Worm (Caenorhabditis elegans) whole organism, young adult: ENCODE results near the gene ras-2.

Experiments
- F39B2.1 ChIP-seq: fragments of 200-800 bp; sonication (Bioruptor generic); IDR thresholded peaks from 2 replicates; pipeline ENCODE4 v1.3.6; 2022; ENCODE audit warnings: missing genetic modification reagents, missing genetic modification characterization, missing compliant biosample characterization
- K11D2.4 ChIP-seq: fragments of 200-800 bp; sonication (Bioruptor generic); IDR thresholded peaks from 2 replicates; pipeline ENCODE4 v1.3.6; 2022; ENCODE audit warnings: missing genetic modification reagents, missing genetic modification characterization, missing compliant biosample characterization
- K12H6.12 ChIP-seq: fragments of 200-800 bp; sonication (Bioruptor generic); optimal IDR thresholded peaks from 2 replicates; lab custom pipeline; 2018; ENCODE audit warnings: mild to moderate bottlenecking, missing genetic modification characterization, missing compliant biosample characterization
- Y67H2A.10 ChIP-seq: fragments of 200-800 bp; sonication (Bioruptor generic); conservative IDR thresholded peaks from 2 replicates; pipeline ENCODE4 v1.3.6; 2022; ENCODE audit warnings: missing genetic modification reagents, missing genetic modification characterization, missing compliant biosample characterization
- attf-5 ChIP-seq: fragments of 200-800 bp; sonication (Bioruptor generic); optimal IDR thresholded peaks from 2 replicates; lab custom pipeline; 2018; ENCODE audit warnings: mild to moderate bottlenecking, missing genetic modification characterization, missing compliant biosample characterization
- ccch-3 ChIP-seq: fragments of 200-800 bp; sonication (Bioruptor generic); optimal IDR thresholded peaks from 2 replicates; lab custom pipeline; 2018; ENCODE audit warnings: mild to moderate bottlenecking, missing genetic modification characterization, missing compliant biosample characterization
- cebp-1 ChIP-seq, 2 experiments: fragments of 200-800 bp in 1 of 2; sonication (Bioruptor generic) in 1 of 2; sonication (generic microtip) in 1 of 2; IDR thresholded peaks in 1 of 2; optimal IDR thresholded peaks in 1 of 2; 2 replicates each; pipeline versions ENCODE4 v1.3.6 to Lab custom; 2017 to 2022; ENCODE audit warnings: missing compliant biosample characterization in 2 of 2, missing genetic modification characterization in 2 of 2, mild to moderate bottlenecking in 1 of 2, missing genetic modification reagents in 1 of 2, moderate library complexity in 1 of 2
- cebp-2 ChIP-seq: fragments of 200-800 bp; sonication (Bioruptor generic); IDR thresholded peaks from 2 replicates; pipeline ENCODE4 v1.3.6; 2022; ENCODE audit warnings: missing genetic modification characterization, missing compliant biosample characterization
- ceh-27 ChIP-seq: fragments of 200-800 bp; sonication (Bioruptor generic); optimal IDR thresholded peaks from 2 replicates; lab custom pipeline; 2018; ENCODE audit warnings: mild to moderate bottlenecking, missing genetic modification characterization, moderate library complexity, missing compliant biosample characterization
- ceh-58 ChIP-seq: fragments of 200-800 bp; sonication (Bioruptor generic); IDR thresholded peaks from 2 replicates; pipeline ENCODE4 v1.3.6; 2022; ENCODE audit warnings: missing genetic modification characterization, missing compliant biosample characterization
- dox-1 ChIP-seq: fragments of 200-800 bp; sonication (Bioruptor generic); IDR thresholded peaks from 2 replicates; pipeline ENCODE4 v1.3.6; 2022; ENCODE audit warnings: missing genetic modification reagents, missing genetic modification characterization, missing compliant biosample characterization
- egrh-3 ChIP-seq: fragments of 200-800 bp; sonication (Bioruptor generic); IDR thresholded peaks from 2 replicates; pipeline ENCODE4 v1.3.6; 2022; ENCODE audit warnings: missing genetic modification reagents, missing genetic modification characterization, missing compliant biosample characterization
- fkh-3 ChIP-seq: sonication (generic microtip); optimal IDR thresholded peaks from 2 replicates; lab custom pipeline; 2016; ENCODE audit warnings: mild to moderate bottlenecking, missing genetic modification characterization, missing compliant biosample characterization
- hmg-1.2 ChIP-seq: fragments of 200-800 bp; sonication (Bioruptor generic); IDR thresholded peaks from 2 replicates; pipeline ENCODE4 v1.3.6; 2022; ENCODE audit warnings: missing genetic modification reagents, missing genetic modification characterization, missing compliant biosample characterization
- hrde-1 ChIP-seq: sonication (generic microtip); optimal IDR thresholded peaks from 2 replicates; lab custom pipeline; 2016; ENCODE audit warnings: missing genetic modification characterization, mild to moderate bottlenecking, missing compliant biosample characterization, moderate library complexity, missing genotype, missing genetic modification reagents, borderline replicate concordance
- lag-1 ChIP-seq: fragments of 200-800 bp; sonication (Bioruptor generic); IDR thresholded peaks from 2 replicates; pipeline ENCODE4 v1.3.6; 2022; ENCODE audit warnings: missing genetic modification reagents, missing genetic modification characterization, missing compliant biosample characterization
- lin-26 ChIP-seq: fragments of 200-800 bp; sonication (Bioruptor generic); IDR thresholded peaks from 2 replicates; pipeline ENCODE4 v1.3.6; 2022; ENCODE audit warnings: missing genetic modification reagents, missing genetic modification characterization, missing compliant biosample characterization
- lin-35 ChIP-seq, 3 experiments: fragments of 150-350 bp in 2 of 3; sonication (generic microtip) in 1 of 3; optimal IDR thresholded peaks; 2 replicates each; lab custom pipeline; 2014 to 2018; ENCODE audit warnings: missing biosample characterization in 3 of 3, missing genetic modification characterization in 3 of 3, missing genetic modification reagents in 3 of 3
- lin-40 ChIP-seq: sonication (generic microtip); optimal IDR thresholded peaks from 2 replicates; lab custom pipeline; 2016; ENCODE audit warnings: missing genetic modification characterization, mild to moderate bottlenecking, missing compliant biosample characterization, missing genotype, missing genetic modification reagents
- lin-54 ChIP-seq: fragments of 200-800 bp; sonication (Bioruptor generic); optimal IDR thresholded peaks from 2 replicates; lab custom pipeline; 2018; ENCODE audit warnings: mild to moderate bottlenecking, missing genetic modification characterization, missing compliant biosample characterization
- madf-3 ChIP-seq: fragments of 200-800 bp; sonication (Bioruptor generic); IDR thresholded peaks from 2 replicates; pipeline ENCODE4 v1.3.6; 2022; ENCODE audit warnings: missing genetic modification reagents, missing genetic modification characterization, missing compliant biosample characterization
- mcd-1 ChIP-seq: fragments of 200-800 bp; sonication (Bioruptor generic); IDR thresholded peaks from 2 replicates; pipeline ENCODE4 v1.3.6; 2022; ENCODE audit warnings: missing genetic modification reagents, missing genetic modification characterization, missing compliant biosample characterization
- nfyb-1 ChIP-seq: fragments of 200-800 bp; sonication (Bioruptor generic); IDR thresholded peaks from 2 replicates; pipeline ENCODE4 v1.3.6; 2022; ENCODE audit warnings: missing genetic modification reagents, missing genetic modification characterization, missing compliant biosample characterization
- nhr-120 ChIP-seq: fragments of 200-800 bp; sonication (Bioruptor generic); IDR thresholded peaks from 2 replicates; pipeline ENCODE4 v1.3.6; 2022; ENCODE audit warnings: missing genetic modification characterization, missing compliant biosample characterization
- nhr-27 ChIP-seq: fragments of 200-800 bp; sonication (Bioruptor generic); optimal IDR thresholded peaks from 2 replicates; lab custom pipeline; 2018; ENCODE audit warnings: mild to moderate bottlenecking, missing genetic modification characterization, moderate library complexity, missing compliant biosample characterization
- pha-4 ChIP-seq: fragments of 150-350 bp; sonication (generic microtip); optimal IDR thresholded peaks from 2 replicates; lab custom pipeline; 2014; ENCODE audit warnings: missing biosample characterization, missing genetic modification reagents, missing genetic modification characterization
- snpc-1.1 ChIP-seq: sonication (generic microtip); optimal IDR thresholded peaks from 2 replicates; lab custom pipeline; 2017; ENCODE audit warnings: missing genetic modification characterization, mild to moderate bottlenecking, missing compliant biosample characterization, antibody characterized with exemption, moderate library complexity, missing genotype, missing genetic modification reagents; ENCODE audit not compliant: insufficient read depth
- somi-1 ChIP-seq: fragments of 200-800 bp; sonication (Bioruptor generic); optimal IDR thresholded peaks from 2 replicates; lab custom pipeline; 2018; ENCODE audit warnings: mild to moderate bottlenecking, missing genetic modification characterization, missing compliant biosample characterization
- tbp1 ChIP-seq: fragments of 200-800 bp; sonication (Bioruptor generic); optimal IDR thresholded peaks from 2 replicates; lab custom pipeline; 2018; ENCODE audit warnings: mild to moderate bottlenecking, missing genetic modification characterization, missing compliant biosample characterization
- tbx-9 ChIP-seq: sonication (generic microtip); optimal IDR thresholded peaks from 2 replicates; lab custom pipeline; 2016; ENCODE audit warnings: borderline replicate concordance, missing genetic modification characterization, inconsistent platforms, missing compliant biosample characterization
- tlf-1 ChIP-seq: fragments of 200-800 bp; sonication (Bioruptor generic); optimal IDR thresholded peaks from 2 replicates; lab custom pipeline; 2018; ENCODE audit warnings: mild to moderate bottlenecking, missing genetic modification characterization, missing compliant biosample characterization
- zfh-2 ChIP-seq: fragments of 200-800 bp; sonication (Bioruptor generic); conservative IDR thresholded peaks from 2 replicates; pipeline ENCODE4 v1.3.6; 2022; ENCODE audit warnings: missing genetic modification reagents, missing genetic modification characterization, missing compliant biosample characterization
- ztf-22 ChIP-seq: fragments of 200-800 bp; sonication (Bioruptor generic); optimal IDR thresholded peaks from 2 replicates; lab custom pipeline; 2018; ENCODE audit warnings: mild to moderate bottlenecking, missing genetic modification characterization, moderate library complexity, missing compliant biosample characterization
- ztf-25 ChIP-seq: fragments of 200-800 bp; sonication (Bioruptor generic); IDR thresholded peaks from 2 replicates; pipeline ENCODE4 v1.3.6; 2022; ENCODE audit warnings: missing genetic modification reagents, missing genetic modification characterization, missing compliant biosample characterization

The ras-2 gene

ce11 chrIII:4731295-4731988, 8.4 kb downstream of the ras-2 start, which contains the start of gene F17C8.3:
F17C8.3 (plus strand) TSS chrIII:4731938.
- TF ChIP-seq tbp1 (GFP tag; lab: Kevin White, UChicago) (no peak), lin-26 (GFP tag; lab: Robert Waterston, UW) (no peak), somi-1 (peak; percentile 17), cebp-1 (GFP tag; IDR thresholded peaks at IDR 0.05; lab: Robert Waterston, UW) (no peak), cebp-1 (tag; optimal IDR thresholded peaks at IDR 0.05; lab: Kevin White, UChicago) (no peak), nhr-27 (tag; lab: Kevin White, UChicago) (no peak), madf-3 (GFP tag; lab: Robert Waterston, UW) (no peak), F39B2.1 (no peak), nhr-120 (GFP tag; lab: Robert Waterston, UW) (no peak), tlf-1 (GFP tag; lab: Kevin White, UChicago) (no peak), ccch-3 (GFP tag; lab: Kevin White, UChicago) (no peak), pha-4 (tag; lab: Kevin White, UChicago) (no peak), lin-40 (tag; lab: Kevin White, UChicago) (no peak), ztf-25 (GFP tag; lab: Robert Waterston, UW) (no peak), K12H6.12 (tag; lab: Kevin White, UChicago) (peak; percentile 21), ceh-58 (GFP tag; lab: Robert Waterston, UW) (no peak), lag-1 (GFP tag; lab: Robert Waterston, UW) (no peak)

ce11 chrIII:4723922-4724321, 16.0 kb downstream of the ras-2 start:
- TF ChIP-seq fkh-3 (tag; lab: Kevin White, UChicago) (no peak), cebp-2 (GFP tag; lab: Robert Waterston, UW) (no peak), zfh-2 (GFP tag; lab: Robert Waterston, UW) (peak; percentile 54), snpc-1.1 (tag; lab: Kevin White, UChicago) (no peak), tbx-9 (no peak)

- peak; percentile 36 for TF ChIP-seq lin-40 (tag; lab: Kevin White, UChicago)
- TF ChIP-seq hmg-1.2 (GFP tag; lab: Robert Waterston, UW), result peak; percentile 85
- TF ChIP-seq somi-1, result no peak
- TF ChIP-seq nfyb-1, result 0 out of 2 replicates have a peak, but pooled peaks have one; percentile 32
- peak; percentile 34 for TF ChIP-seq attf-5
- peak; percentile 54 for TF ChIP-seq K11D2.4
- no peak for TF ChIP-seq Y67H2A.10 (GFP tag; lab: Robert Waterston, UW)
- TF ChIP-seq K12H6.12 (tag; lab: Kevin White, UChicago), result peak; percentile 75
- TF ChIP-seq cebp-1 (GFP tag; IDR thresholded peaks at IDR 0.05; lab: Robert Waterston, UW), result no peak
- TF ChIP-seq cebp-1 (tag; optimal IDR thresholded peaks at IDR 0.05; lab: Kevin White, UChicago), result peak; percentile 59
- no peak for TF ChIP-seq egrh-3 (GFP tag; lab: Robert Waterston, UW)
- TF ChIP-seq mcd-1 (GFP tag; lab: Robert Waterston, UW), result peak; percentile 57
- no peak for TF ChIP-seq hrde-1
- peak in 1 of 3 experiments; percentile 78 for TF ChIP-seq lin-35 (GFP tag; optimal IDR thresholded peaks at IDR 0.05; lab: Kevin White, UChicago)
- peak; percentile 45; the same call in 1 of the 2 replicates for TF ChIP-seq dox-1
- TF ChIP-seq ceh-27, result peak; percentile 51
- no peak for TF ChIP-seq ztf-22
- TF ChIP-seq lin-54, result peak; percentile 8
- TF ChIP-seq zfh-2 (GFP tag; lab: Robert Waterston, UW), result peak; percentile 88
Observed at ce11 chrIII:4721750-4722149, 18.1 kb downstream of the ras-2 start, which contains the start of gene acy-1. acy-1 (plus strand) TSS chrIII:4722095.
